Worm (Caenorhabditis elegans): Measurements from ENCODE around the gene C28H8.8.

DNA sequence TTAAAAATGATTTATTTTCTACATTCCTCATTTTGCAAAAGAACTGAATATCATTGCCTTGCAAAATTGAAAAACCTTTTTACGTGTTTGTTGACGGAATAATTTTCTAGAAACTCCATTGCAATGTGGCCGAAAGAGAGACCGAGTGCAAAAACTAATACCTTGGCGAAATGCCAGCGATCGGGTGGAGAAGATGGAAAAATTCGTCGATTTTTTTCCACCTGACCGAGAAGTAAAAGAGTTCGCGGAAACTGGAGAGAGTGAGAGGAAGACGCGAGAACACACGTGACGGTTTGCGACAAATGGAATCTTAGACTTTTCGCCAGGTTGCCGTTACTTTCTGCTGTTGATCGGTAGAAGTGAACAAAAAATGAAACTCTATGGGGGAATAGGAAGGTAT lies 46.9 kb downstream of the C28H8.8 start:
- TF ChIP-seq mep-1 (tag; optimal IDR thresholded peaks at IDR 0.05): peak; percentile 52
- no peak for TF ChIP-seq lin-39 (tag; optimal IDR thresholded peaks at IDR 0.05)
- TF ChIP-seq C04F5.9 (tag; optimal IDR thresholded peaks at IDR 0.05): no peak
- TF ChIP-seq lin-13 (GFP tag; optimal IDR thresholded peaks at IDR 0.05): peak; percentile 46
- peak in 1 of 2 experiments; percentile 92 for TF ChIP-seq mdl-1 (tag; optimal IDR thresholded peaks at IDR 0.05)
- no peak for TF ChIP-seq ztf-11 (tag; optimal IDR thresholded peaks at IDR 0.05)
- TF ChIP-seq unc-62 (GFP tag; optimal IDR thresholded peaks at IDR 0.05): no peak
- TF ChIP-seq nhr-77 (tag; optimal IDR thresholded peaks at IDR 0.05): no peak
- TF ChIP-seq unc-130 (tag; optimal IDR thresholded peaks at IDR 0.05): no peak
